Fruit fly (Drosophila melanogaster): ENCODE results near the gene dos.

DNA sequence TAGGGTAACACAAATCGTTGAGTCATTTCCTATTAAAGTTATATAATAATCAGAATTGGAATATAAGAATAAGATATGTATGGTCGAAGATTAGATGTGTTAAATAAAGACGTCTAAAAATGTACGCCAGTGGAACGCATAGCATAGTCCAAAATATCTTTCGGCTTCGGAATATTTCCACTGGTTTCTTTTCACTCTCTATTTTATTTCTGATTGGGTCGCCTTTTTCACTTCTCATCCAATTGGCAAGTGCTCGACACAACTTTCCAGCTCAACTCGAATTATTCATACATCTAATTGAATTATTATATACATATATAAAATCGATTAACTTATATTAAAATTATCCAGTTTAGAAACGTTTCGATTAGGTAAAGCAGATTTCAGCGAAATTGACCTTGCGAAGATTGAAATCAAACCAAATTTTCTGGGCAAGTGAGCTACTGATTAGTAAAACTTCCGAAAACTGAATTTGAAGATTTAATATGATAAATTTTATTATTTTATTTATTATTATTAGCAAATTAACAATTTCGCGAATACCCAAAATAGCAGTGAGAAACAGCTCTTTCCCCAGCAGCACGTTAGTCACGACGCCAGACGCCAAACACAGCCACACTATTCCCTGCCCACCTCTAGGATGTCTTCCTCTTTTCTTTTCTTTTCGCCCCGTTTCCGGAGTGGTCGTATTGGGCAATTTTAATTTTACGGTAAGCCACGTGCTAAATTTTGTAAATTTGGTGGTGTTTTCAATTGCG is 2.2 kb upstream of the dos start, which contains the start of gene RpL8:
- TF ChIP-seq CG33017 (tag; optimal IDR thresholded peaks at IDR 0.05), result peak; percentile 77
- peak; percentile 70 for TF ChIP-seq pad (GFP tag; optimal IDR thresholded peaks at IDR 0.05)
- TF ChIP-seq kay (GFP tag; ENCODE audit: borderline replicate concordance), result peak; percentile 67
- peak; percentile 49 for TF ChIP-seq Clk (GFP tag; optimal IDR thresholded peaks at IDR 0.05)
- TF ChIP-seq CG7101 (tag; optimal IDR thresholded peaks at IDR 0.05), result peak; percentile 83
- peak; percentile 80 for TF ChIP-seq CG7045 (GFP tag; optimal IDR thresholded peaks at IDR 0.05)
